Worm (Caenorhabditis elegans) whole organism, L3 larva: ENCODE results near the gene K05G3.1.

Experiments used
- elt-2 ChIP-seq: sonication (generic microtip); optimal IDR thresholded peaks from 2 replicates; lab custom pipeline; 2016; ENCODE audit warnings: missing genetic modification reagents, mild to moderate bottlenecking, missing genetic modification characterization, missing compliant biosample characterization
- eor-1 ChIP-seq, 2 experiments: fragments of 150-350 bp; optimal IDR thresholded peaks; 2 replicates each; lab custom pipeline; 2014 to 2018; ENCODE audit warnings: missing biosample characterization in 2 of 2, missing genetic modification characterization in 2 of 2
- jun-1 ChIP-seq: fragments of 150-350 bp; optimal IDR thresholded peaks from 2 replicates; lab custom pipeline; 2014; ENCODE audit warnings: missing biosample characterization, missing genetic modification reagents, missing genetic modification characterization
- lsy-12 ChIP-seq: sonication (generic microtip); optimal IDR thresholded peaks from 2 replicates; lab custom pipeline; 2016; ENCODE audit warnings: mild to moderate bottlenecking, missing genetic modification characterization, missing compliant biosample characterization
- nhr-43 ChIP-seq: sonication (generic microtip); optimal IDR thresholded peaks from 2 replicates; lab custom pipeline; 2016; ENCODE audit warnings: mild to moderate bottlenecking, missing genetic modification characterization, missing compliant biosample characterization; ENCODE audit not compliant: poor library complexity, severe bottlenecking
- skn-1 ChIP-seq: fragments of 150-350 bp; optimal IDR thresholded peaks from 2 replicates; lab custom pipeline; 2014; ENCODE audit warnings: missing biosample characterization, missing genetic modification characterization

Gene K05G3.1

DNA sequence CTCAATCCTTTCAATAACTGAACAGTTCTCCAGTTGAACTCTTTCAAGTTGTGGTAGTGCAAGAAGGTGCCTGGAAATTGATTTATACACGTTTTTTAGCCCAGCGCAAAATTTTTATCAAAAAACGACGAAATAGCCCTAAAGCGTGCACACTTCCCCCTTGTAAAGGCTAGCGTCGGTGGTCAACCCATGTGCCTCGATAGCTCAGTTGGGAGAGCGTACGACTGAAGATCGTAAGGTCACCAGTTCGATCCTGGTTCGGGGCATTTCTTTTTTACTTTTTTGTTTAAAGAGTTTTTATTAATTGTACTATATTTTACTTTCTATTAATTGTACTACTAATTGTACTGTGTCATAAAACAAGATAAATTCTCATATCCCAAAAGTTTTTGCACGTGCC, 50.2 kb downstream of the K05G3.1 start:
- no peak for TF ChIP-seq eor-1 (tag; optimal IDR thresholded peaks at IDR 0.05; lab: Kevin White, UChicago)
- TF ChIP-seq nhr-43 (tag; lab: Kevin White, UChicago), result peak; percentile 10
- no peak for TF ChIP-seq skn-1
- TF ChIP-seq jun-1 (tag; lab: Kevin White, UChicago), result no peak
- peak; percentile 25 for TF ChIP-seq lsy-12 (tag; lab: Kevin White, UChicago)
- TF ChIP-seq elt-2, result peak; percentile 38
